Worm (Caenorhabditis elegans) whole organism, late embryonic: ENCODE data around the gene F26G1.9.

Source experiments
- C38D4.7 ChIP-seq: fragments of 200-800 bp; sonication (Bioruptor generic); optimal IDR thresholded peaks from 2 replicates; lab custom pipeline; 2018; ENCODE audit warnings: mild to moderate bottlenecking, missing genetic modification characterization, moderate library complexity, missing compliant biosample characterization
- ama-1 ChIP-seq: fragments of 150-350 bp; optimal IDR thresholded peaks from 2 replicates; lab custom pipeline; 2014
- ceh-24 ChIP-seq: sonication (generic microtip); optimal IDR thresholded peaks from 2 replicates; lab custom pipeline; 2016; ENCODE audit warnings: mild to moderate bottlenecking, missing genetic modification characterization, missing compliant biosample characterization
- elt-4 ChIP-seq: sonication (generic microtip); optimal IDR thresholded peaks from 2 replicates; lab custom pipeline; 2016; ENCODE audit warnings: missing genetic modification characterization, missing compliant biosample characterization
- ets-4 ChIP-seq: sonication (generic microtip); optimal IDR thresholded peaks from 2 replicates; lab custom pipeline; 2016; ENCODE audit warnings: missing genetic modification characterization, missing compliant biosample characterization
- hlh-15 ChIP-seq: sonication (generic microtip); optimal IDR thresholded peaks from 2 replicates; lab custom pipeline; 2016; ENCODE audit warnings: missing genetic modification characterization, missing compliant biosample characterization
- nfya-1 ChIP-seq: sonication (generic microtip); optimal IDR thresholded peaks from 2 replicates; lab custom pipeline; 2017; ENCODE audit warnings: missing genetic modification characterization, mild to moderate bottlenecking, missing compliant biosample characterization, antibody characterized with exemption, moderate library complexity
- pha-4 ChIP-seq: fragments of 150-350 bp; optimal IDR thresholded peaks from 2 replicates; lab custom pipeline; 2018; ENCODE audit warnings: missing biosample characterization, missing genetic modification reagents, missing genetic modification characterization
- pqm-1 ChIP-seq: sonication (generic microtip); optimal IDR thresholded peaks from 2 replicates; lab custom pipeline; 2016; ENCODE audit warnings: missing genetic modification characterization, missing compliant biosample characterization
- ref-2 ChIP-seq: sonication (generic microtip); optimal IDR thresholded peaks from 2 replicates; lab custom pipeline; 2016; ENCODE audit warnings: missing genetic modification characterization, missing compliant biosample characterization
- rnt-1 ChIP-seq: sonication (generic microtip); optimal IDR thresholded peaks from 2 replicates; lab custom pipeline; 2016; ENCODE audit warnings: missing genetic modification characterization, missing compliant biosample characterization
- ztf-16 ChIP-seq: sonication (generic microtip); optimal IDR thresholded peaks from 2 replicates; lab custom pipeline; 2017; ENCODE audit warnings: missing genetic modification characterization, missing compliant biosample characterization

DNA sequence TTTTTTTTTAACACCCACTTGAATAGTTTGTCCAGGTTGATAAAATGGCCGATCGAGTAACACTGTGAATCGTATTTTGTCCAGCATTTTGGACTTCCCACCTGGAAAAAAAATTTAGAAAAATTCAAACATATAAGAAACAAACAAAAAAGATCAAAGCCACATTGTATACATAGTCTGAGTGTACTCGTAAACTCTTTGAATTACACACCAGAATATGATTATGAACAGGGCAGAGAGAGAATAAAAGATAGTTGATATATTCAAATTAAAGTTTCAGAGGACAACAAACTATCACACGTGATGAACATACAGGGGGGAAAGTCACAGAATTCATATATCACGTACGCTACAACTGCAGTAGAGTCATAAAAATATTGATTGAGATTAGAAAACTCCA, 7.5 kb downstream of the F26G1.9 start, which contains the start of gene ttm-2:
- TF ChIP-seq ets-4 (no peak), ztf-16 (tag; lab: Kevin White, UChicago) (no peak), rnt-1 (no peak), elt-4 (no peak), pha-4 (tag; lab: Kevin White, UChicago) (no peak), ref-2 (tag; lab: Kevin White, UChicago) (no peak), hlh-15 (tag; lab: Kevin White, UChicago) (no peak), C38D4.7 (no peak), ceh-24 (tag; lab: Kevin White, UChicago) (no peak), ama-1 (lab: Kevin White, UChicago) (no peak), pqm-1 (no peak), nfya-1 (tag; lab: Kevin White, UChicago) (no peak)
